Fruit fly (Drosophila melanogaster): ENCODE results near the gene CG43229.

DNA sequence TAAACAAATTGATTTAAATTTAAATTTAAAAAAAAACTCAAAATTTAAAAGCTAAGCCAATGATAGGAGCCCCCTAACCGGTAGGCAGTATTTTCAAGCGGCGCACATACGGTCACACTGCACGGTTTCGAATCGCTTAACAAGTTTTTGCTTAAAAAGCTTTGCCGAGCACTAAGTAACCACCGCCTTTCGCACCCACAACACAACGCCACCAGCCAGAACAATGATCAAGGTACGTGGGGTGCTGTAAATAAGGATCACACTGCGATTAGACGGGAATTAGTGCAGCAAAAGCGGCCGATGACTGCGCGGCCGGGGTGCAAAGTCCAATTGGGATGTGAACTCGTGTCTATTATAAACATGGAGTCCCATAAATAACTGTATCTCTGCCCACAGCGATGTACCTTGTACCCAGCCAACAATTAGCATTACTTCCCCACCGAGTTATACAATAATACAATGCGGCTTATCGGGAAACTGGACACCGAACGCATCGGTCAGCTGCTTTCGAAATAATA, 47.1 kb upstream of the CG43229 start, which contains the start of gene scu:
- TF ChIP-seq psq (optimal IDR thresholded peaks at IDR 0.05): no peak
- TF ChIP-seq Sin3A (optimal IDR thresholded peaks at IDR 0.05): no peak
